Fruit fly (Drosophila melanogaster): ENCODE measurements around the gene RfC38.

Gene RfC38

dm6 chr2L:11130151-11131008, at the start of gene RfC38, which contains the start of gene CG4751 (continued):
- TF ChIP-seq CG9932 (GFP tag; IDR thresholded peaks at IDR 0.05), result 0 out of 2 replicates have a peak, but pooled peaks have one; percentile 13
- TF ChIP-seq Gsc (GFP tag; IDR thresholded peaks at IDR 0.05), result no peak
- TF ChIP-seq sens (GFP tag), result peak; percentile 60
- no peak for TF ChIP-seq az2 (GFP tag; optimal IDR thresholded peaks at IDR 0.05)
- no peak for TF ChIP-seq lmd (GFP tag; IDR thresholded peaks at IDR 0.05)
- no peak for TF ChIP-seq ATbp (GFP tag; optimal IDR thresholded peaks at IDR 0.05)
- TF ChIP-seq zfh1 (GFP tag; IDR thresholded peaks at IDR 0.05), result no peak
- TF ChIP-seq CG2199 (GFP tag; IDR thresholded peaks at IDR 0.05), result no peak
- no peak for TF ChIP-seq CG10366 (GFP tag; IDR thresholded peaks at IDR 0.05)
- no peak for TF ChIP-seq CG7372 (GFP tag; IDR thresholded peaks at IDR 0.05)
- TF ChIP-seq CG1602 (GFP tag; optimal IDR thresholded peaks at IDR 0.05), result no peak
- no peak for TF ChIP-seq CG12071 (GFP tag; optimal IDR thresholded peaks at IDR 0.05)
- peak; percentile 65; the same call in 2 of the 3 replicates for TF ChIP-seq CG6791 (GFP tag; IDR thresholded peaks at IDR 0.05; ENCODE audit: partially characterized antibody)
- no peak for TF ChIP-seq Mes4 (GFP tag; optimal IDR thresholded peaks at IDR 0.05)
- no peak for TF ChIP-seq CG4282 (GFP tag; optimal IDR thresholded peaks at IDR 0.05)
- TF ChIP-seq sr (GFP tag; IDR thresholded peaks at IDR 0.05), result no peak
- no peak for TF ChIP-seq Nf-YC (tag; optimal IDR thresholded peaks at IDR 0.05)
- TF ChIP-seq dimm (GFP tag; IDR thresholded peaks at IDR 0.05), result no peak
- no peak for TF ChIP-seq CG8478 (optimal IDR thresholded peaks at IDR 0.05)
- TF ChIP-seq YL-1 (GFP tag; optimal IDR thresholded peaks at IDR 0.05), result peak; percentile 73
- no peak for TF ChIP-seq Neu2 (GFP tag; optimal IDR thresholded peaks at IDR 0.05; ENCODE audit: borderline replicate concordance)
- TF ChIP-seq CG6765 (GFP tag; optimal IDR thresholded peaks at IDR 0.05), result no peak
- peak; percentile 52; the same call in 1 of the 2 replicates for TF ChIP-seq CG42726 (GFP tag; IDR thresholded peaks at IDR 0.05; ENCODE audit: partially characterized antibody)
- no peak for TF ChIP-seq Fer1 (GFP tag; optimal IDR thresholded peaks at IDR 0.05)
- no peak for TF ChIP-seq HLH3B (GFP tag; IDR thresholded peaks at IDR 0.05)
- no peak for TF ChIP-seq CG3726 (GFP tag; IDR thresholded peaks at IDR 0.05)
- TF ChIP-seq GATAe (GFP tag; conservative IDR thresholded peaks at IDR 0.05), result no peak
- TF ChIP-seq gro (GFP tag; optimal IDR thresholded peaks at IDR 0.05), result no peak
- no peak for TF ChIP-seq CG16815 (GFP tag; optimal IDR thresholded peaks at IDR 0.05)
- TF ChIP-seq p53 (GFP tag; optimal IDR thresholded peaks at IDR 0.05), result peak; percentile 19
- TF ChIP-seq tna (GFP tag; IDR thresholded peaks at IDR 0.05; ENCODE audit: partially characterized antibody), result no peak
- TF ChIP-seq HmgZ (tag; optimal IDR thresholded peaks at IDR 0.05), result no peak
- peak; percentile 41; the same call in 1 of the 3 replicates for TF ChIP-seq zen2 (GFP tag; IDR thresholded peaks at IDR 0.05; ENCODE audit: partially characterized antibody)
- TF ChIP-seq rib (GFP tag; IDR thresholded peaks at IDR 0.05), result 0 out of 2 replicates have a peak, but pooled peaks have one; percentile 22
- TF ChIP-seq Deaf1 (tag; optimal IDR thresholded peaks at IDR 0.05), result no peak
- TF ChIP-seq chn (GFP tag; optimal IDR thresholded peaks at IDR 0.05), result no peak
- peak; percentile 74 for TF ChIP-seq MBD-R2 (GFP tag; IDR thresholded peaks at IDR 0.05)
- no peak for TF ChIP-seq gem (tag; optimal IDR thresholded peaks at IDR 0.05)
- TF ChIP-seq ab (GFP tag; optimal IDR thresholded peaks at IDR 0.05), result no peak
- no peak for TF ChIP-seq Optix (GFP tag; IDR thresholded peaks at IDR 0.05)
- TF ChIP-seq CrebB (tag; optimal IDR thresholded peaks at IDR 0.05), result no peak
- no peak for TF ChIP-seq Ada2b (GFP tag; IDR thresholded peaks at IDR 0.05)
- TF ChIP-seq sisA (GFP tag; IDR thresholded peaks at IDR 0.05), result no peak
- TF ChIP-seq HmgD (GFP tag; optimal IDR thresholded peaks at IDR 0.05), result no peak
- no peak for TF ChIP-seq PHDP (tag; optimal IDR thresholded peaks at IDR 0.05)
- no peak for TF ChIP-seq crp (GFP tag; optimal IDR thresholded peaks at IDR 0.05)
- no peak for TF ChIP-seq tgo (GFP tag; IDR thresholded peaks at IDR 0.05)
- peak; percentile 37 for TF ChIP-seq Sin3A (optimal IDR thresholded peaks at IDR 0.05)
- no peak for TF ChIP-seq CG16779 (GFP tag; IDR thresholded peaks at IDR 0.05)
- TF ChIP-seq zf30C (GFP tag; optimal IDR thresholded peaks at IDR 0.05), result no peak
- no peak for TF ChIP-seq ap (GFP tag; IDR thresholded peaks at IDR 0.05)
